Worm (Caenorhabditis elegans) whole organism, early embryonic: ENCODE measurements around the gene T10D4.7.

ENCODE experiments used
- B0310.2 ChIP-seq: sonication (generic microtip); optimal IDR thresholded peaks from 2 replicates; lab custom pipeline; 2016; ENCODE audit warnings: mild to moderate bottlenecking, missing genetic modification characterization, missing compliant biosample characterization
- F13C5.2 ChIP-seq: sonication (generic microtip); optimal IDR thresholded peaks from 2 replicates; lab custom pipeline; 2017; ENCODE audit warnings: mild to moderate bottlenecking, missing genetic modification characterization, inconsistent platforms, missing compliant biosample characterization
- ama-1 ChIP-seq: fragments of 150-350 bp; optimal IDR thresholded peaks from 2 replicates; lab custom pipeline; 2014
- ceh-13 ChIP-seq: fragments of 200-800 bp; sonication (Bioruptor generic); optimal IDR thresholded peaks from 2 replicates; lab custom pipeline; 2018; ENCODE audit warnings: mild to moderate bottlenecking, missing genetic modification characterization, missing compliant biosample characterization
- ets-7 ChIP-seq: sonication (generic microtip); optimal IDR thresholded peaks from 2 replicates; lab custom pipeline; 2016; ENCODE audit warnings: missing genotype, missing genetic modification characterization, missing compliant biosample characterization
- flt-1 ChIP-seq: fragments of 200-800 bp; sonication (Bioruptor generic); IDR thresholded peaks from 2 replicates; pipeline ENCODE4 v1.3.6; 2022; ENCODE audit warnings: missing genetic modification characterization, missing compliant biosample characterization
- hmbx-1 ChIP-seq: sonication (generic microtip); optimal IDR thresholded peaks from 2 replicates; lab custom pipeline; 2016; ENCODE audit warnings: mild to moderate bottlenecking, missing genetic modification characterization, missing compliant biosample characterization
- hmg-4 ChIP-seq: fragments of 200-800 bp; sonication (Bioruptor generic); optimal IDR thresholded peaks from 2 replicates; lab custom pipeline; 2018; ENCODE audit warnings: mild to moderate bottlenecking, missing genetic modification characterization, missing compliant biosample characterization
- hnd-1 ChIP-seq: sonication (generic microtip); optimal IDR thresholded peaks from 2 replicates; lab custom pipeline; 2016; ENCODE audit warnings: missing genetic modification characterization, missing compliant biosample characterization
- pes-1 ChIP-seq: fragments of 200-800 bp; sonication (Bioruptor generic); IDR thresholded peaks from 2 replicates; pipeline ENCODE4 v1.3.6; 2022; ENCODE audit warnings: missing genetic modification reagents, missing genetic modification characterization, missing compliant biosample characterization
- sea-1 ChIP-seq: fragments of 200-800 bp; sonication (Bioruptor generic); conservative IDR thresholded peaks from 2 replicates; pipeline ENCODE4 v1.3.6; 2022; ENCODE audit warnings: missing genetic modification characterization, missing compliant biosample characterization
- tbx-11 ChIP-seq: fragments of 200-800 bp; sonication (Bioruptor generic); IDR thresholded peaks from 2 replicates; pipeline ENCODE4 v1.3.6; 2022; ENCODE audit warnings: missing genetic modification characterization, missing compliant biosample characterization
- tbx-37 ChIP-seq: fragments of 200-800 bp; sonication (Bioruptor generic); conservative IDR thresholded peaks from 2 replicates; pipeline ENCODE4 v1.3.6; 2022; ENCODE audit warnings: missing genetic modification reagents, missing genetic modification characterization, missing compliant biosample characterization

- TF ChIP-seq F13C5.2 (tag; lab: Kevin White, UChicago) = no peak
- no peak for TF ChIP-seq ama-1 (lab: Kevin White, UChicago)
- no peak for TF ChIP-seq ceh-13
- no peak for TF ChIP-seq hmg-4 (GFP tag; lab: Kevin White, UChicago)
- no peak for TF ChIP-seq B0310.2 (tag; lab: Kevin White, UChicago)
- TF ChIP-seq ets-7 (tag; lab: Kevin White, UChicago) = no peak
- no peak for TF ChIP-seq tbx-11 (GFP tag; lab: Robert Waterston, UW)
- no peak for TF ChIP-seq hmbx-1 (tag; lab: Kevin White, UChicago)
- no peak for TF ChIP-seq flt-1 (GFP tag; lab: Robert Waterston, UW)
- TF ChIP-seq hnd-1 (tag; lab: Kevin White, UChicago) = no peak
- no peak for TF ChIP-seq pes-1
- TF ChIP-seq sea-1 = no peak
- TF ChIP-seq tbx-37 = no peak
Measured at ce11 chrII:3118907-3119382, 1.4 kb downstream of the T10D4.7 start, which contains the start of gene T10D4.6.
